Worm (Caenorhabditis elegans) whole organism, mixed stage, embryonic: ENCODE measurements around the gene ceh-20.

Source experiments
- M03D4.4 ChIP-seq: sonication (generic microtip); optimal IDR thresholded peaks from 2 replicates; lab custom pipeline; 2017; ENCODE audit warnings: mild to moderate bottlenecking, missing genetic modification characterization, missing compliant biosample characterization
- bed-3 ChIP-seq: fragments of 200-800 bp; sonication (Bioruptor generic); optimal IDR thresholded peaks from 3 replicates; lab custom pipeline; 2018; ENCODE audit warnings: mild to moderate bottlenecking, missing genetic modification characterization, moderate library complexity, missing compliant biosample characterization
- ceh-39 ChIP-seq: fragments of 150-350 bp; optimal IDR thresholded peaks from 2 replicates; lab custom pipeline; 2014; ENCODE audit warnings: missing biosample characterization, missing genetic modification characterization
- ces-1 ChIP-seq: fragments of 150-350 bp; optimal IDR thresholded peaks from 2 replicates; lab custom pipeline; 2014; ENCODE audit warnings: missing biosample characterization, missing genetic modification reagents, missing genetic modification characterization
- cnd-1 ChIP-seq: fragments of 200-800 bp; sonication (Bioruptor generic); optimal IDR thresholded peaks from 2 replicates; lab custom pipeline; 2018; ENCODE audit warnings: mild to moderate bottlenecking, missing genetic modification characterization, missing compliant biosample characterization
- drap-1 ChIP-seq: fragments of 200-800 bp; sonication (Bioruptor generic); optimal IDR thresholded peaks from 3 replicates; lab custom pipeline; 2018; ENCODE audit warnings: mild to moderate bottlenecking, missing genetic modification characterization, missing compliant biosample characterization
- elt-1 ChIP-seq: sonication (generic microtip); optimal IDR thresholded peaks from 2 replicates; lab custom pipeline; 2017; ENCODE audit warnings: missing genetic modification characterization, mild to moderate bottlenecking, missing compliant biosample characterization, antibody characterized with exemption, moderate library complexity, borderline replicate concordance; ENCODE audit not compliant: insufficient read depth
- elt-3 ChIP-seq: fragments of 150-350 bp; optimal IDR thresholded peaks from 2 replicates; lab custom pipeline; 2014; ENCODE audit warnings: missing biosample characterization, missing genetic modification characterization
- flh-1 ChIP-seq: fragments of 200-800 bp; sonication (Bioruptor generic); optimal IDR thresholded peaks from 2 replicates; lab custom pipeline; 2018; ENCODE audit warnings: mild to moderate bottlenecking, missing genetic modification characterization, moderate library complexity, missing compliant biosample characterization
- ham-2 ChIP-seq: fragments of 200-800 bp; sonication (Bioruptor generic); optimal IDR thresholded peaks from 2 replicates; lab custom pipeline; 2018; ENCODE audit warnings: mild to moderate bottlenecking, missing genetic modification characterization, missing compliant biosample characterization
- hlh-1 ChIP-seq: fragments of 150-350 bp; optimal IDR thresholded peaks from 2 replicates; lab custom pipeline; 2014; ENCODE audit warnings: missing biosample characterization, missing genetic modification reagents, missing genetic modification characterization
- lin-13 ChIP-seq: fragments of 150-350 bp; optimal IDR thresholded peaks from 2 replicates; lab custom pipeline; 2014; ENCODE audit warnings: missing biosample characterization, missing genetic modification characterization
- lin-32 ChIP-seq: fragments of 200-800 bp; sonication (Bioruptor generic); optimal IDR thresholded peaks from 2 replicates; lab custom pipeline; 2018; ENCODE audit warnings: mild to moderate bottlenecking, missing genetic modification characterization, missing compliant biosample characterization
- lsy-2 ChIP-seq: fragments of 150-350 bp; optimal IDR thresholded peaks from 2 replicates; lab custom pipeline; 2014; ENCODE audit warnings: missing biosample characterization, missing genetic modification characterization
- mab-5 ChIP-seq: fragments of 150-350 bp; optimal IDR thresholded peaks from 2 replicates; lab custom pipeline; 2014; ENCODE audit warnings: missing biosample characterization, missing genetic modification characterization
- mep-1 ChIP-seq: fragments of 150-350 bp; optimal IDR thresholded peaks from 2 replicates; lab custom pipeline; 2017; ENCODE audit warnings: missing biosample characterization, missing genetic modification reagents, missing genetic modification characterization, inconsistent platforms
- mls-2 ChIP-seq: sonication (generic microtip); optimal IDR thresholded peaks from 2 replicates; lab custom pipeline; 2016; ENCODE audit warnings: mild to moderate bottlenecking, missing genetic modification characterization, moderate library complexity, missing compliant biosample characterization
- nhr-2 ChIP-seq: fragments of 150-350 bp; optimal IDR thresholded peaks from 2 replicates; lab custom pipeline; 2014; ENCODE audit warnings: missing biosample characterization, missing genetic modification characterization
- nhr-237 ChIP-seq: fragments of 150-350 bp; optimal IDR thresholded peaks from 2 replicates; lab custom pipeline; 2014; ENCODE audit warnings: missing biosample characterization, missing genetic modification characterization
- nhr-76 ChIP-seq: sonication (generic microtip); optimal IDR thresholded peaks from 2 replicates; lab custom pipeline; 2017; ENCODE audit warnings: missing biosample characterization, missing genetic modification characterization
- pha-4 ChIP-seq: fragments of 150-350 bp; optimal IDR thresholded peaks from 2 replicates; lab custom pipeline; 2018; ENCODE audit warnings: missing biosample characterization, missing genetic modification reagents, missing genetic modification characterization
- sem-2 ChIP-seq: fragments of 200-800 bp; sonication (Bioruptor generic); optimal IDR thresholded peaks from 2 replicates; lab custom pipeline; 2018; ENCODE audit warnings: mild to moderate bottlenecking, missing genetic modification characterization, missing compliant biosample characterization
- snpc-4 ChIP-seq: fragments of 150-350 bp; optimal IDR thresholded peaks from 2 replicates; lab custom pipeline; 2014; ENCODE audit warnings: missing biosample characterization, missing genetic modification characterization
- sptf-1 ChIP-seq: sonication (generic microtip); optimal IDR thresholded peaks from 2 replicates; lab custom pipeline; 2017; ENCODE audit warnings: mild to moderate bottlenecking, missing genetic modification characterization, moderate library complexity, missing compliant biosample characterization
- tbx-8 ChIP-seq: fragments of 200-800 bp; sonication (Bioruptor generic); optimal IDR thresholded peaks from 2 replicates; lab custom pipeline; 2018; ENCODE audit warnings: mild to moderate bottlenecking, missing genetic modification characterization, moderate library complexity, missing compliant biosample characterization
- unc-120 ChIP-seq: sonication (generic microtip); optimal IDR thresholded peaks from 2 replicates; lab custom pipeline; 2017; ENCODE audit warnings: missing genetic modification characterization, missing compliant biosample characterization; ENCODE audit not compliant: poor library complexity, severe bottlenecking
- unc-39 ChIP-seq: fragments of 150-350 bp; optimal IDR thresholded peaks from 2 replicates; lab custom pipeline; 2014; ENCODE audit warnings: missing biosample characterization, missing genetic modification characterization
- ztf-11 ChIP-seq: fragments of 150-350 bp; optimal IDR thresholded peaks from 2 replicates; lab custom pipeline; 2014; ENCODE audit warnings: missing biosample characterization, missing genetic modification characterization

The ceh-20 gene

DNA sequence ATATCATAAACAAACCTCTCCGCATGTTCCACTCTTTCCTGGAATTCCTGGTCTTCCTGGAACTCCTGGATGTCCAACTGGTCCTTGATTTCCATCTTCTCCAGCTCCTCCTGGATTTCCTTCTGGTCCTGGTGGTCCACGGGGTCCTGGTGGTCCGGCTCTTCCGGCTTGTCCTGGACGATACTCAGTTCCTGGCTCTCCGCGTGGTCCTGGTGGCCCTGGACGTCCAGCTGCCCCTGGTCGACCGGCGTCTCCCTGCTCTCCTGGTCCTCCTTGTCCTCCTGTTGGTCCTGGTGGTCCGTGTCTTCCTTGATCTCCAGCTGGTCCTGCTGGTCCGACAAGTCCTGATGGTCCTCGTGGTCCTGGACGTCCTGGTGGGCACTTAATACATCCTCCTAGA, 40.0 kb downstream of the ceh-20 start:
- TF ChIP-seq ceh-39 (tag; lab: Kevin White, UChicago), result no peak
- TF ChIP-seq nhr-76, result no peak
- no peak for TF ChIP-seq M03D4.4 (tag; lab: Kevin White, UChicago)
- no peak for TF ChIP-seq sptf-1 (tag; lab: Kevin White, UChicago)
- TF ChIP-seq ztf-11 (tag; lab: Kevin White, UChicago), result no peak
- TF ChIP-seq elt-3, result no peak
- TF ChIP-seq elt-1 (tag; lab: Kevin White, UChicago), result no peak
- TF ChIP-seq sem-2, result no peak
- no peak for TF ChIP-seq hlh-1 (tag; lab: Kevin White, UChicago)
- no peak for TF ChIP-seq nhr-237 (tag; lab: Kevin White, UChicago)
- TF ChIP-seq tbx-8 (GFP tag; lab: Kevin White, UChicago), result no peak
- TF ChIP-seq, all 35 proteins: peak for 0

ce11 chrIII:7020500-7020899, 40.8 kb downstream of the ceh-20 start, which contains the start of gene col-8:
TSS of gene col-8 (minus strand) at chrIII:7020600.
- no peak for TF ChIP-seq elt-3

ce11 chrIII:7021156-7021637, 41.5 kb downstream of the ceh-20 start, which contains the start of gene rfl-1:
TSS of gene rfl-1 (plus strand) at chrIII:7021206.
- TF ChIP-seq sem-2, result no peak
- TF ChIP-seq hlh-1 (tag; lab: Kevin White, UChicago), result peak; percentile 24
- TF ChIP-seq lin-32 (GFP tag; lab: Kevin White, UChicago), result no peak
- TF ChIP-seq ceh-39 (tag; lab: Kevin White, UChicago), result peak; percentile 26
- peak; percentile 81 for TF ChIP-seq ces-1 (GFP tag; lab: Kevin White, UChicago)
- no peak for TF ChIP-seq nhr-2
- peak; percentile 11 for TF ChIP-seq pha-4 (tag; lab: Kevin White, UChicago)
- no peak for TF ChIP-seq snpc-4 (tag; lab: Kevin White, UChicago)
- TF ChIP-seq lsy-2, result peak; percentile 70

DNA sequence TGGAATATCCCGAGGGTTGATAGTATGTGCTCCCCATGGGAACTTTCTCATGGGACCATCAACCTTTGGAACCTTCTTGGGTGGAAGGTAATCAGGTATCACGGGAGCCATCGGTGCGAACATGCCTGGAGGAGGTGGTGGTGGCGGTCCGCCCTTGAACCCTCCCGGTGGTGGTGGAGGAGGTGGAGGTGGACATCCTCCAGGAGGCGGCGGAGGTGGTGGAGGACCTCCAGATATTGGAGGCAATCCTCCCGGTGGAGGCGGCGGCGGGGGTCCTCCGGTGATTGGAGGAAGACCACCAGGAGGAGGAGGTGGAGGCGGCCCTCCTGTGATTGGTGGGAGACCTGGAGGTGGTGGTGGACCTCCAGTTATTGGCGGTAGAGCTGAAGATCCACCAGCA, 46.2 kb downstream of the ceh-20 start:
- TF ChIP-seq ham-2 (no peak), ceh-39 (tag; lab: Kevin White, UChicago) (no peak), lsy-2 (no peak), mab-5 (no peak), unc-39 (tag; lab: Kevin White, UChicago) (no peak), ztf-11 (tag; lab: Kevin White, UChicago) (no peak), unc-120 (tag; lab: Kevin White, UChicago) (no peak)

DNA sequence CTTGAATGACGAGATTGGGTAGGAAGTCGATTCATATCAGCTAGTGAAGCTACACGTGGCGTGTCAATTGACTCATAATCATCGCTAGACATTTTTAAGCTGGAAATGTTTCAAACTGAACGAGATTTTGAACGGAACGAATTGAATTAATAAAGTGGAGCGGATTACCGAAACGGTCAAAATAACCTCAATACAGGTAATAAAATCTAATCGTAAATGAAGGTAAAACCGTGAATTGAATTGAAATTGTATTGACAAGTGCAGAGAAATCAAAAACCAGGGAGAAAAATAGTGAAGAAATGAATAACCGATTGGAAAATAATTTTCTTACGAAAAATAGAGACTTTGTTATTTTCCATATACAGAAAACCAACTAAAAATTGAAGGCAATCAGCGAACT, 49.4 kb downstream of the ceh-20 start, which contains the start of gene cyk-1:
TSS of gene cyk-1 (minus strand) at position 101 of the 400 bp plus-strand sequence.
- no peak for TF ChIP-seq lin-32 (GFP tag; lab: Kevin White, UChicago)
- TF ChIP-seq nhr-76, result no peak
- TF ChIP-seq elt-3, result no peak
- no peak for TF ChIP-seq unc-39 (tag; lab: Kevin White, UChicago)
- TF ChIP-seq pha-4 (tag; lab: Kevin White, UChicago), result no peak
- no peak for TF ChIP-seq bed-3 (GFP tag; lab: Kevin White, UChicago)
- no peak for TF ChIP-seq flh-1
- TF ChIP-seq sptf-1 (tag; lab: Kevin White, UChicago), result no peak
- no peak for TF ChIP-seq mls-2 (tag; lab: Kevin White, UChicago)
- TF ChIP-seq nhr-2, result no peak
- no peak for TF ChIP-seq ztf-11 (tag; lab: Kevin White, UChicago)
- no peak for TF ChIP-seq M03D4.4 (tag; lab: Kevin White, UChicago)
- TF ChIP-seq mep-1 (tag; lab: Kevin White, UChicago), result no peak
- no peak for TF ChIP-seq elt-1 (tag; lab: Kevin White, UChicago)
- TF ChIP-seq ces-1 (GFP tag; lab: Kevin White, UChicago), result no peak
- no peak for TF ChIP-seq drap-1
- TF ChIP-seq lin-13 (tag; lab: Kevin White, UChicago), result no peak
- no peak for TF ChIP-seq tbx-8 (GFP tag; lab: Kevin White, UChicago)
- TF ChIP-seq cnd-1 (tag; lab: Kevin White, UChicago), result no peak
